Worm (Caenorhabditis elegans): Measurements from ENCODE around the gene vha-5.
"Not testable (repeated sequence)": the region's sequence is repeated elsewhere in the genome, so short reads cannot be mapped to it uniquely, and the experiment has no call there.

vha-5 gene

DNA sequence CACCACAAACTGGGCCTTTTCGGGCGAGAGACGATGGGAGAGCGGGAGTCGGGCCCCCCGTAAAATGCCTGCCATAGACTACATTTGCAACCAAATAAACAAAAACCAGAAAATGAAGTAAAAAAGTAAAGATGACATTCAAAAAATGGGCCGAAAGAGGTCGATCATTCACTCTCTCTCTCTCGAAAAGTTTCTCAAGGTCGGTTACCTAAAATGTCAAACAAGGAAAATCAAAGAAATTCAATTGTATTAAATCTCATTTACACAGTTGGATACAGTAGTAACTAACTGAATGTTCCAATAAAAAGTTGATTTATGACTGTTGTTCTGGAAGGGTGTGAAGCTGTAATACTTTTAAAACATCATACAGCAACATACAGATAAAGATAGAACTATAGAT, 15.0 kb downstream of the vha-5 start:
- TF ChIP-seq him-1 (tag; optimal IDR thresholded peaks at IDR 0.05) (no peak), W03F9.2 (tag; optimal IDR thresholded peaks at IDR 0.05) (no peak), dao-5 (tag; optimal IDR thresholded peaks at IDR 0.05) (no peak)

DNA sequence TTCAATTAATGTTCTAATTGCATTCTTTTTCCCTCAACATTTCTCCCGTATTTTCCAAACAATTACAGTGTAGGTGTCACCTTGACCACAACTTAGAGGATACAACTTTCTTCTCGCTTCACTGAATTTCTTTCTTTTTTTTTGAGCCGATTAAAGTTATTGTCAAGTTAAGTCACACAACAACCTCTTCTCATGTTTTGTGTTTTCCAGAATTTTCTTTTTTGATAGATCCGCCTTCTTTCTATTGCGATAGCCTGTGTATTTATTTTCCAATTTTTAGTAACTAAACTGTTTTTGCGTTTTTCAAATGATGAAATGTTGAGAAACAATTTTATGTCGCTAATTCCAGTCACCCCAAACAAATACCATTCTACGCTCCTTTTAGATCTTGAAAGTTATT, 21.9 kb downstream of the vha-5 start, which contains the start of gene F35H10.3:
Gene F35H10.3, plus strand, starts transcription at position 301 of the 400 bp plus-strand sequence.
- TF ChIP-seq him-1 (tag; optimal IDR thresholded peaks at IDR 0.05) = no peak
- TF ChIP-seq W03F9.2 (tag; optimal IDR thresholded peaks at IDR 0.05) = no peak
- TF ChIP-seq dao-5 (tag; optimal IDR thresholded peaks at IDR 0.05) = no peak

DNA sequence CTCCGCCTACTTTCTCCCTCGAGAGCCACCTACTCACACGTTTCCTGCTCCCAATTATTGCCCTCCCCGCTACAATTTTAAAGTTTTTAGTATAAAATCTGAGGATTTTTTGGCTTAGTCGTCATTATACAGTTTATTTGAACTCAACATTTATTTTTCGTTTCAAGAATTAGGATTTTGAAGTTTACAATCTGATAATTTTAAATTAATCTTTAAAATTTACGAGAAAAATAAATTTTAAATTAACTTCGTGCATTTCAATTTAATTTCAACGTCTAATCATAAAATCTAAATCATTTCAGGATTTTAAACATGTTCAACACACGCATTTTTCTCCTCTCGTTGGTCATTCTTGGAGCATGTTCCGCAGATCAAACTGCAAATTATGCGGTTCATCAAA, 25.1 kb downstream of the vha-5 start, which contains the start of gene F35H10.2:
Gene F35H10.2, plus strand, starts transcription at position 301 of the 400 bp plus-strand sequence.
- no peak for TF ChIP-seq W03F9.2 (tag; optimal IDR thresholded peaks at IDR 0.05)
- TF ChIP-seq dao-5 (tag; optimal IDR thresholded peaks at IDR 0.05) = no peak
- TF ChIP-seq him-1 (tag; optimal IDR thresholded peaks at IDR 0.05) = no peak

DNA sequence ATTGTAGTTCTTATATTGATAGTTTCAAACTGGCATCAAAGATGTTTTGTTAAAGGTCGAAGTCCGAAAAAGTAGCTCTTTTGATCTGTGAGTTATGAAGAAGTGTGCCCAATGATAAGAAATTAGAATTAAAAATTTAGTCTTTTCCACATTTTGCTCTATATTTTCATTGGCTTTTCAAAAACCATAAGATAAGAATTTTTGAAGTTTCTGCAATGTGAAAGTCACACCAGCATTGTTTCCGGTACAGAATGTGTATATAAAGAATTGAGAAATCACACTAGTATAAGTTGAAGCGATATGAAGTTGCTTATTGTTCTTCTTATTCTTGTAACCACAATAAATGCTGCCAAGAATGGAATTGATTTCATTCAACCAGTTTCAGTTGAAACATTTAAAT, 28.8 kb downstream of the vha-5 start, which contains the start of gene lys-10:
Gene lys-10, plus strand, starts transcription at position 301 of the 400 bp plus-strand sequence.
- TF ChIP-seq him-1 (tag; optimal IDR thresholded peaks at IDR 0.05) (no peak), W03F9.2 (tag; optimal IDR thresholded peaks at IDR 0.05) (no peak), dao-5 (tag; optimal IDR thresholded peaks at IDR 0.05) (no peak)

DNA sequence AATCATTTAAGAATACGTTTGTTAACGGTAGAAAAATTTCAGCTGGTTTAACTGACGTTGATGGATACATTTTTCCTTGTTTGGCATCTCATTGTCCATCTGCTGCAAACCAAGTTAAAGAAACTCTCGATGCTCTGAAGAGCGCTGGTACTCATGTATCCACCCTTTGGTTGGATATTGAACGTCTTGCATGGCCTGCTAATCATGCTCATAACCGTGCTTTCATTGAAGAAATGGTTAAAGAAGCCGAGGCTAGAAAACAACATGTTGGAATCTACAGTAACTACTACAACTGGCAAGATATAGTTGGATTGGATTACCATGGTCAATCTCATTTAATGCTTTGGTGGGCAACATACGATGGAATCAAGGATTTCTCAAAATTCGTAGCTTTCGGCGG, 29.3 kb downstream of the vha-5 start:
- TF ChIP-seq W03F9.2 (tag; optimal IDR thresholded peaks at IDR 0.05) = no peak
- TF ChIP-seq dao-5 (tag; optimal IDR thresholded peaks at IDR 0.05) = no peak
- no peak for TF ChIP-seq him-1 (tag; optimal IDR thresholded peaks at IDR 0.05)

DNA sequence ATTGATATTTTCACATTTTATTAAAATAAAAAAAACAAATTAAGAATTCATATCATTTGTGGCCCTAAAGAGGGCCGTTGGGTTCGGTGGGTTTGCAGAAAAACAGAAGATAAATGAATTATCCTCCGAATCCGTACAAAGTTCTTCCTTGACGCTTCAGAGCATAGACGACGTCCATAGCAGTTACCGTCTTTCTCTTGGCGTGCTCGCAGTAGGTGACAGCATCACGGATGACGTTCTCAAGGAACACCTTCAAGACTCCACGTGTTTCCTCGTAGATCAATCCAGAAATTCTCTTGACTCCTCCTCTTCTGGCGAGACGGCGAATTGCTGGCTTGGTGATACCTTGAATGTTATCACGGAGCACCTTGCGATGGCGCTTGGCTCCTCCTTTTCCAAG, 29.8 kb downstream of the vha-5 start:
- TF ChIP-seq him-1 (tag; optimal IDR thresholded peaks at IDR 0.05) = no peak
- TF ChIP-seq W03F9.2 (tag; optimal IDR thresholded peaks at IDR 0.05) = no peak
- TF ChIP-seq dao-5 (tag; optimal IDR thresholded peaks at IDR 0.05) = no peak

DNA sequence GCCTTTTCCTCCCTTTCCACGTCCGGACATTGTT, 30.0 kb downstream of the vha-5 start, which contains the start of gene his-31:
Gene his-31, minus strand, starts transcription at position 30 of the 34 bp plus-strand sequence.
- TF ChIP-seq W03F9.2 (tag; optimal IDR thresholded peaks at IDR 0.05) (no peak), him-1 (tag; optimal IDR thresholded peaks at IDR 0.05) (no peak), dao-5 (tag; optimal IDR thresholded peaks at IDR 0.05) (no peak)

DNA sequence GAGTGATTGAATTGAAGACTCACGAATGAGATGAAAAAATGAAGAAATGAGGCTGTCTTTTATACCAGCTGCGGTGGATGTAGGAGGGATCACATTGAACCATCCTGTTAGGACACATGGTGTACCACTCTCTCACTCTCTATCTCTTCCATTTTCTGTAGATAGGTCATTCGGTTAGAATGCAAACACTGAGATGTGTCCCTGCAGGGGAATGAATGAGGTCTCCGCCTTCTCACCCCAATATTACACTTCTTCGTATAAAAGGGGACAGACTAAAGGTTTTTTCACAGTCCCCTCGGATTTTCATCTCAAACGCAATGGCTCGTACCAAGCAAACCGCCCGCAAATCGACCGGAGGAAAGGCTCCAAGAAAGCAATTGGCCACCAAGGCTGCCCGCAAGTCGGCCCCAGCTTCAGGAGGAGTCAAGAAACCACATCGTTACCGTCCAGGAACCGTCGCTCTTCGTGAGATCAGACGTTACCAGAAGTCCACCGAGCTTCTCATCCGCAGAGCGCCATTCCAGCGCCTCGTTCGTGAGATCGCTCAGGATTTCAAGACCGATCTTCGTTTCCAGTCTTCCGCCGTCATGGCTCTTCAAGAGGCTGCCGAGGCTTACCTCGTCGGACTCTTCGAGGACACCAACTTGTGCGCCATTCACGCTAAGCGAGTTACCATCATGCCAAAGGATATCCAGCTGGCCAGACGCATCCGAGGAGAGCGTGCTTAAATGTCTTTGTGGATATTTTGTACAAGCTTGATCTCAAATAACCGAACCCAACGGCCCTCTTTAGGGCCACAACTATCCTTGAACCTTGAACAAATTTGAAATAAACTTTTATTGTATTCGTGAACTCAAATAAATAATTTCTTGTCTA, 30.5 kb downstream of the vha-5 start, which contains the start of gene his-32:
Gene his-32, plus strand, starts transcription at position 318 of the 876 bp plus-strand sequence.
- TF ChIP-seq W03F9.2 (tag; optimal IDR thresholded peaks at IDR 0.05) (no peak), him-1 (tag; optimal IDR thresholded peaks at IDR 0.05) (no peak), dao-5 (tag; optimal IDR thresholded peaks at IDR 0.05) (no peak)

DNA sequence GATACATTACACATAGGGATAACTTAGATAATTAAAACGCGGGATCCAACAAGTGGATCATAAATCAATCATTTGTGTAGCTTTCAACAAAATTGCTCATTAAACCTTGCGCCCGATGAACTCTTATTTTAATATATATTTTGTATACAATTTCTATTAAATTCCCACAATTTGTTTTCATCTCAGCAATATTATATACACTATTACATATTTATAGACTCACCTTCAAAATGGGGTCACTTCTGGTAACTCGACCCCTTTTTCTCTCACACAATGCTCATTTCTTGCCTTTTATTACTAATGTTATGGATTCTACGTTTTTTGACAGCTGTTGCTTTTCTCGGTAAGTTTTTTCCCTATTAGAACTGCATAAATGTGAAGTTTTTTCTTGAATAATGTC, 35.9 kb downstream of the vha-5 start, which contains the start of gene lgc-6:
Gene lgc-6, plus strand, starts transcription at position 301 of the 400 bp plus-strand sequence.
- TF ChIP-seq him-1 (tag; optimal IDR thresholded peaks at IDR 0.05) = no peak

DNA sequence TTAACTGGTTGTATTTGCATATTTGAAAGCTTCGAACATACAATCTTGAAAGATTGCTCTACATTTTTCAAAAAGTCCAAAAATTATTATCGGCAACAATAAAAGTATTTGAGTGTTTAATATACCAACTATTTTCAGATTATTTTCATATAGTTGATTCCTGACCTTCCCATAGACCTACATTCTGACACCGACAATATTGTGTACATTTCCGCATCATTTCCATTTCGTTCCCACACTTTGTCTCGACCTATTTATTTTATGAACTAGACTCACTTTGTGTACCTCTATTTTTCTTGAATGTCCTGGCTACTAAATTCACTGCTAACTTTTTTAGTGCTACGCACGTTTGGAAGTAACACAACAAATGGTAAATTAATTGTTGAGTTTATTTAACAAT, 38.6 kb downstream of the vha-5 start, which contains the start of gene lgc-5:
Gene lgc-5, plus strand, starts transcription at position 301 of the 400 bp plus-strand sequence.
- TF ChIP-seq him-1 (tag; optimal IDR thresholded peaks at IDR 0.05) (no peak), dao-5 (tag; optimal IDR thresholded peaks at IDR 0.05) (no peak), W03F9.2 (tag; optimal IDR thresholded peaks at IDR 0.05) (no peak)

DNA sequence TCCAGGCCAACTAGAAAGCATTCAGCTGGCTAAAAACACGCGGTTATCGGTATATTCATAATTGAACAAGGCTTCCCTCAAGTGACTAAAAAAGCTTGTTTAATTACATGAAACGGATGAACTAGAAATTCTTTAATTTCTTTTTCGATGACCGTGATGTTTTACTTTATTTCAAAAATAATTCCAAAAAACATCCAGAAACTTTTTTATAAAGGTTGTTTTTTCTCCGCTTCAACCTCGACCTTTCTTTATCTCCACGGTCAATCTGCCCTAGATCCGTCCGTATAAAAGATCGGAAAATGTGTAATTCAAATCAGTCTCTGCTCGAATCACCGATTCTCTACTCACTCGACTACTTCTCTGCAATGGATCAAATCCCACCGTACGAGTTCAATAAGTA, 41.8 kb downstream of the vha-5 start, which contains the start of gene F17E9.5:
Gene F17E9.5, plus strand, starts transcription at position 301 of the 400 bp plus-strand sequence.
- TF ChIP-seq him-1 (tag; optimal IDR thresholded peaks at IDR 0.05) (no peak), W03F9.2 (tag; optimal IDR thresholded peaks at IDR 0.05) (no peak), dao-5 (tag; optimal IDR thresholded peaks at IDR 0.05) (no peak)

DNA sequence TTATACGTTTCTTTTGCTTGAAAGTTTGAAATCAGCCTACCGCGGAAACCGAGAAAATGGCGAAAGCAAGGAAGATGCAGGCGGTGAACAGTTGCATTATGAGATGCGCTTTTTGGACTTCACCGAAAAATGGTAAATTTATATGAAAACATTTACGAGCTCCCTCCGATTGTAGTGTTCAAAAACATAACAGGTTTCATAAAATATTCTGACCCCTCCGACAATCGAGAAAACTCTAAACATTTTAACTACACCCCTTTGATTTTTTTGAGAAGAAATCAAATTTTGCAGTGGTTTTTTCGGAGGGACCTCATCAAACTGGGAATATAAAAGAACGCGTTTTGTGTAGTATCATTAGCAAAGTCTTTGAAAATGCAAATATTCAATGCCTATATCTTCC, 43.3 kb downstream of the vha-5 start, which contains the start of the genes F17E9.18 and F17E9.15:
Gene F17E9.18, minus strand, starts transcription at position 101 of the 400 bp plus-strand sequence.
Gene F17E9.15, plus strand, starts transcription at position 368 of the 400 bp plus-strand sequence.
- TF ChIP-seq W03F9.2 (tag; optimal IDR thresholded peaks at IDR 0.05) (no peak), dao-5 (tag; optimal IDR thresholded peaks at IDR 0.05) (no peak), him-1 (tag; optimal IDR thresholded peaks at IDR 0.05) (no peak)

DNA sequence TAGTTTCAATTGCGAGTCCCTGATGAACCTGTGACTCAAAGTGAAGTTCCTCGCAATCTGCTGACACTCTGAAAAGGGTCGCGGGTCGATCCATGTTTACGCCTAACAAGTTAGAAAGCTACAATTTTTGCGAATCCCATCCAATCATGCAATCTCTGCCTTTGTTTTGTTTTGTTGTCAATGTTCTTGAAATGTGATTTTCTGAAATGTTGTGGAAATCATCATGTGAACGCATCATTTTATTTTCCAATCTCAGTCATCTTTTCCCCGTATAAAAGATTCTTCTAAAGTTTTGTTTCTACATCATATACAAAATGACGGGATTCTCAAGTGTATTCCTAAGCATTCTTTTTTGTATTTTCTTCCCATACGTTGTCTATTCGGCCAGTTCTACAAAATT, 44.3 kb downstream of the vha-5 start, which contains the start of gene F17E9.4:
Gene F17E9.4, plus strand, starts transcription at position 301 of the 400 bp plus-strand sequence.
- TF ChIP-seq W03F9.2 (tag; optimal IDR thresholded peaks at IDR 0.05) (no peak), him-1 (tag; optimal IDR thresholded peaks at IDR 0.05) (no peak)

DNA sequence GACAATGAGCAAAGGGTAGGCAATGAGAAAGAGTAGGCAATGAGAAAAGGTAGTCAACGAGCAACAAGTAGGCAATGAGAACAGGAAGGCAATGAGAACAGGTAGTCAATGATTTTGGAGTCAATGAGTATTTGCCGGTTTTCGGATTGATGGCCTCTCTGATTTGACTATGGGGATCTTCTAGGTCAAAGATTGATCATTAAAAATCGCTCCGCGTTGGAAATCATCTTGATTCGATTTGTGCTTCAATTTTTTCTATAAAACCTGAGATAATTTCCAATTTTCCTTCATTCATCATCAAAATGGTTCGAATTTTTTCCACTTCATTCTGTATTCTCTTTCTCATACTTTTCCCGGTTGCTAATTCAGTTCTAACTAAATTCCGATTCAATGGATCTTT, 48.3 kb downstream of the vha-5 start, which contains the start of gene F17E9.16:
Gene F17E9.16, plus strand, starts transcription at position 301 of the 400 bp plus-strand sequence.
- TF ChIP-seq W03F9.2, him-1, dao-5 (tag; optimal IDR thresholded peaks at IDR 0.05): not testable (repeated sequence)

All from whole organism, L4/young adult.